Worm (Caenorhabditis elegans) whole organism, late embryonic: ENCODE data around the gene mvk-1.

Source experiments
- C38D4.7 ChIP-seq: fragments of 200-800 bp; sonication (Bioruptor generic); optimal IDR thresholded peaks from 2 replicates; lab custom pipeline; 2018; ENCODE audit warnings: mild to moderate bottlenecking, missing genetic modification characterization, moderate library complexity, missing compliant biosample characterization
- F13H6.1 ChIP-seq: sonication (generic microtip); optimal IDR thresholded peaks from 2 replicates; lab custom pipeline; 2016; ENCODE audit warnings: missing genetic modification characterization, missing compliant biosample characterization
- K02D7.2 ChIP-seq: sonication (generic microtip); optimal IDR thresholded peaks from 2 replicates; lab custom pipeline; 2017; ENCODE audit warnings: mild to moderate bottlenecking, missing genetic modification characterization, missing compliant biosample characterization
- Y22D7AL.16 ChIP-seq: sonication (generic microtip); optimal IDR thresholded peaks from 2 replicates; lab custom pipeline; 2016; ENCODE audit warnings: missing genetic modification characterization, missing compliant biosample characterization
- ama-1 ChIP-seq: fragments of 150-350 bp; optimal IDR thresholded peaks from 2 replicates; lab custom pipeline; 2014
- ceh-14 ChIP-seq: sonication (generic microtip); optimal IDR thresholded peaks from 2 replicates; lab custom pipeline; 2016; ENCODE audit warnings: missing genotype, missing genetic modification characterization, missing compliant biosample characterization
- ceh-18 ChIP-seq: sonication (generic microtip); optimal IDR thresholded peaks from 2 replicates; lab custom pipeline; 2016; ENCODE audit warnings: missing genetic modification characterization, missing compliant biosample characterization
- ceh-24 ChIP-seq: sonication (generic microtip); optimal IDR thresholded peaks from 2 replicates; lab custom pipeline; 2016; ENCODE audit warnings: mild to moderate bottlenecking, missing genetic modification characterization, missing compliant biosample characterization
- ceh-34 ChIP-seq: sonication (generic microtip); optimal IDR thresholded peaks from 2 replicates; lab custom pipeline; 2016; ENCODE audit warnings: mild to moderate bottlenecking, missing genetic modification characterization, missing compliant biosample characterization
- ceh-9 ChIP-seq: sonication (generic microtip); optimal IDR thresholded peaks from 2 replicates; lab custom pipeline; 2016; ENCODE audit warnings: mild to moderate bottlenecking, missing genetic modification characterization, inconsistent platforms, missing compliant biosample characterization
- che-1 ChIP-seq: sonication (generic microtip); optimal IDR thresholded peaks from 2 replicates; lab custom pipeline; 2016; ENCODE audit warnings: mild to moderate bottlenecking, missing genetic modification characterization, missing compliant biosample characterization
- elt-4 ChIP-seq: sonication (generic microtip); optimal IDR thresholded peaks from 2 replicates; lab custom pipeline; 2016; ENCODE audit warnings: missing genetic modification characterization, missing compliant biosample characterization
- eyg-1 ChIP-seq: sonication (generic microtip); optimal IDR thresholded peaks from 2 replicates; lab custom pipeline; 2016; ENCODE audit warnings: missing genotype, missing genetic modification characterization, missing compliant biosample characterization
- fkh-10 ChIP-seq: fragments of 150-350 bp; optimal IDR thresholded peaks from 2 replicates; lab custom pipeline; 2014; ENCODE audit warnings: missing biosample characterization, missing genetic modification reagents, missing genetic modification characterization
- gmeb-2 ChIP-seq: sonication (generic microtip); optimal IDR thresholded peaks from 2 replicates; lab custom pipeline; 2016; ENCODE audit warnings: missing genetic modification characterization, inconsistent platforms, missing compliant biosample characterization
- hlh-30 ChIP-seq: sonication (generic microtip); optimal IDR thresholded peaks from 2 replicates; lab custom pipeline; 2017; ENCODE audit warnings: antibody characterized with exemption, missing genetic modification characterization, missing compliant biosample characterization; ENCODE audit not compliant: insufficient read depth
- hlh-8 ChIP-seq: sonication (generic microtip); optimal IDR thresholded peaks from 2 replicates; lab custom pipeline; 2016; ENCODE audit warnings: missing genotype, missing genetic modification characterization, missing compliant biosample characterization
- lim-6 ChIP-seq: sonication (generic microtip); optimal IDR thresholded peaks from 2 replicates; lab custom pipeline; 2016; ENCODE audit warnings: missing genetic modification characterization, missing compliant biosample characterization
- madf-2 ChIP-seq: sonication (generic microtip); optimal IDR thresholded peaks from 2 replicates; lab custom pipeline; 2017; ENCODE audit warnings: missing genetic modification characterization, missing compliant biosample characterization
- nfya-1 ChIP-seq: sonication (generic microtip); optimal IDR thresholded peaks from 2 replicates; lab custom pipeline; 2017; ENCODE audit warnings: missing genetic modification characterization, mild to moderate bottlenecking, missing compliant biosample characterization, antibody characterized with exemption, moderate library complexity
- nhr-11 ChIP-seq: fragments of 150-350 bp; optimal IDR thresholded peaks from 2 replicates; lab custom pipeline; 2014; ENCODE audit warnings: missing biosample characterization, missing genetic modification characterization
- odd-2 ChIP-seq: sonication (generic microtip); optimal IDR thresholded peaks from 2 replicates; lab custom pipeline; 2017; ENCODE audit warnings: antibody characterized with exemption, mild to moderate bottlenecking, missing genetic modification characterization, missing compliant biosample characterization
- pag-3 ChIP-seq: sonication (generic microtip); optimal IDR thresholded peaks from 2 replicates; lab custom pipeline; 2016; ENCODE audit warnings: missing compliant biosample characterization, missing genetic modification characterization, borderline replicate concordance
- pat-9 ChIP-seq: fragments of 200-800 bp; sonication (Bioruptor generic); optimal IDR thresholded peaks from 2 replicates; lab custom pipeline; 2018; ENCODE audit warnings: mild to moderate bottlenecking, missing genetic modification characterization, moderate library complexity, missing compliant biosample characterization
- pha-2 ChIP-seq: sonication (generic microtip); optimal IDR thresholded peaks from 2 replicates; lab custom pipeline; 2017; ENCODE audit warnings: mild to moderate bottlenecking, missing genetic modification characterization, missing compliant biosample characterization
- pqm-1 ChIP-seq: sonication (generic microtip); optimal IDR thresholded peaks from 2 replicates; lab custom pipeline; 2016; ENCODE audit warnings: missing genetic modification characterization, missing compliant biosample characterization
- pros-1 ChIP-seq: fragments of 150-350 bp; optimal IDR thresholded peaks from 2 replicates; lab custom pipeline; 2014; ENCODE audit warnings: missing biosample characterization, missing genetic modification reagents, missing genetic modification characterization
- sox-4 ChIP-seq: sonication (generic microtip); optimal IDR thresholded peaks from 2 replicates; lab custom pipeline; 2017; ENCODE audit warnings: mild to moderate bottlenecking, missing genetic modification characterization, inconsistent platforms, missing compliant biosample characterization
- tbx-2 ChIP-seq: sonication (generic microtip); optimal IDR thresholded peaks from 2 replicates; lab custom pipeline; 2016; ENCODE audit warnings: missing genetic modification characterization, missing compliant biosample characterization
- tbx-7 ChIP-seq: sonication (generic microtip); optimal IDR thresholded peaks from 2 replicates; lab custom pipeline; 2016; ENCODE audit warnings: missing genotype, missing genetic modification characterization, missing compliant biosample characterization
- unc-3 ChIP-seq, 2 experiments: fragments of 200-800 bp in 1 of 2; sonication (Bioruptor generic) in 1 of 2; sonication (generic microtip) in 1 of 2; conservative IDR thresholded peaks in 1 of 2; optimal IDR thresholded peaks in 1 of 2; 2 replicates each; pipeline versions ENCODE4 v1.3.6 to Lab custom; 2016 to 2022; ENCODE audit warnings: missing compliant biosample characterization in 2 of 2, missing genetic modification characterization in 2 of 2, missing genetic modification reagents in 1 of 2
- unc-55 ChIP-seq: sonication (generic microtip); optimal IDR thresholded peaks from 2 replicates; lab custom pipeline; 2017; ENCODE audit warnings: missing biosample characterization, missing genetic modification reagents, missing genetic modification characterization
- zip-5 ChIP-seq: sonication (generic microtip); optimal IDR thresholded peaks from 2 replicates; lab custom pipeline; 2016; ENCODE audit warnings: missing genetic modification characterization, missing compliant biosample characterization

mvk-1 gene

ce11 chrIII:6158642-6159475 is 22.8 kb upstream of the mvk-1 start, which contains the start of gene nfm-1 (continued):
- TF ChIP-seq unc-3 (GFP tag; conservative IDR thresholded peaks at IDR 0.05; lab: Robert Waterston, UW) (peak; percentile 84), unc-3 (tag; optimal IDR thresholded peaks at IDR 0.05; lab: Kevin White, UChicago) (peak; percentile 83), eyg-1 (tag; lab: Kevin White, UChicago) (peak; percentile 38), madf-2 (tag; lab: Kevin White, UChicago) (peak; percentile 81), sox-4 (tag; lab: Kevin White, UChicago) (peak; percentile 86), gmeb-2 (tag; lab: Kevin White, UChicago) (peak; percentile 77), ceh-9 (tag; lab: Kevin White, UChicago) (peak; percentile 73), Y22D7AL.16 (peak; percentile 66), hlh-8 (tag; lab: Kevin White, UChicago) (no peak), ama-1 (lab: Kevin White, UChicago) (no peak), ceh-14 (tag; lab: Kevin White, UChicago) (peak; percentile 25), lim-6 (tag; lab: Kevin White, UChicago) (no peak), nfya-1 (tag; lab: Kevin White, UChicago) (peak; percentile 63), che-1 (tag; lab: Kevin White, UChicago) (peak; percentile 82), pqm-1 (tag; lab: Kevin White, UChicago) (no peak), tbx-2 (tag; lab: Kevin White, UChicago) (peak; percentile 58), pha-2 (tag; lab: Kevin White, UChicago) (peak; percentile 85), pros-1 (tag; lab: Kevin White, UChicago) (peak; percentile 4), nhr-11 (no peak), elt-4 (tag; lab: Kevin White, UChicago) (no peak), hlh-30 (tag; lab: Kevin White, UChicago) (no peak), zip-5 (peak; percentile 52), fkh-10 (GFP tag; lab: Kevin White, UChicago) (no peak), odd-2 (tag; lab: Kevin White, UChicago) (peak; percentile 35)

DNA sequence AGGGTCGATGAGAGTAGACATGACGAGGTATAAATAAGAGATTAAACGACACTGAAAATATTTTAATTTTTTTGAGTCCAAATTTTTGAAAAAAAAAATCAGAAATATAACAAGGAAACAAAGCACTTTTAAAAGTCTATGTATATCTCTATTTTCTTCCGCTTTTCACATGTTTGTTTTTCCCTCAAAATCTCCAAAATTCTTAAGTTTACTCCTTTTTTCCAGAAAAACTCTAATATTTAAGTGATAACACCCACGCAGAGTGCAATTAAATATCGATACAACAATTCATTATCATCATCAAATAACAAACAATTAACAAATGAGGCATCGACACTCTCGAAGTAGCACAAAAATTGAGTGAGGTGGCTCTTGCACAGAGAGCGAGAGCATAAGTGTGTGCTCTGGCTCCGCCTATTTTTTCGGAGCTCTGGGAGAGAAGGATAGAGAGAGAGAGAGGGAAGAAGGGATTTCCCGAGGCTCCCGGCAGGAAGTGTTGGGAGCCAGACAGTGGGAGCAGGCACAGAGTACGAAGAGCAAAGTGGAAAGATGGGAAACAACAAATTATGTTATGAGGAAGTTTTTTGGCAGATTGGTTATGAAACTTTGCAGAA is 21.7 kb upstream of the mvk-1 start, which contains the start of gene anmt-2:
anmt-2 (minus strand) TSS at position 51 of the 614 bp plus-strand sequence.
- peak; percentile 62 for TF ChIP-seq ceh-18 (tag; lab: Kevin White, UChicago)
- TF ChIP-seq pqm-1 (tag; lab: Kevin White, UChicago), result no peak

DNA sequence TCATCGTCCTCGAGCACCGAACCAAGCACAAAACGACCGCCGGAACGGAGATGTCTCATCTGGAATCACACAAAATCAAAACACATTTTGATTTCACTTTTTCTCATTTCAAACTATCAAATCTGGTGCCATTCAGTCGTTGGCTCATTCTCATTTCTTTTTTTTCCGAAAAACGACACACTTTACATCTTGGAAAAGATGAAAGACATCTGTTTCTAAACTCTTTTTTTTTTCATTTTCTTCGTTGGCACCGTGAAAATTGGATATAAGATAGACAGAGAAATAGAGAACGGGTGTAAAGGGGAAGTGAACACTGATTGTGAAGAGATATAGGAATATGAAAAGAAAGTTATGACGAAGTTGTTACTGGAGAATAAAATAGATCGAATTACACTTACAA is 19.7 kb upstream of the mvk-1 start:
- TF ChIP-seq Y22D7AL.16 (no peak), unc-55 (no peak), ceh-24 (tag; lab: Kevin White, UChicago) (no peak), F13H6.1 (tag; lab: Kevin White, UChicago) (no peak), madf-2 (tag; lab: Kevin White, UChicago) (no peak), tbx-7 (no peak), K02D7.2 (tag; lab: Kevin White, UChicago) (no peak), pag-3 (no peak)

ce11 chrIII:6154586-6154985 is 18.5 kb upstream of the mvk-1 start:
- TF ChIP-seq pat-9 (tag; lab: Kevin White, UChicago) (no peak), pqm-1 (tag; lab: Kevin White, UChicago) (no peak), C38D4.7 (GFP tag; lab: Kevin White, UChicago) (no peak), ceh-34 (tag; lab: Kevin White, UChicago) (no peak), nfya-1 (tag; lab: Kevin White, UChicago) (no peak)
- TF ChIP-seq, all 69 proteins: peak for 0
